Fruit fly (Drosophila melanogaster) whole organism, embryonic: Measurements from ENCODE around the gene Nost.
A peak's percentile ranks its signal among the peaks of the same experiment; 100 is the strongest.

Experiments
- Abd-B ChIP-seq: fragments of 200-800 bp; sonication (Bioruptor generic); optimal IDR thresholded peaks from 2 replicates; lab custom pipeline; 2018; ENCODE audit warnings: missing biosample characterization, mild to moderate bottlenecking, missing genetic modification characterization, moderate library complexity
- Atf3 ChIP-seq: fragments of 200-800 bp; sonication (Bioruptor generic); optimal IDR thresholded peaks from 3 replicates; lab custom pipeline; 2016; ENCODE audit warnings: missing biosample characterization, missing genetic modification characterization
- CG11247 ChIP-seq: fragments of 200-800 bp; sonication (Bioruptor generic); IDR thresholded peaks from 2 replicates; pipeline ENCODE4 v1.3.6; 2022; ENCODE audit warnings: missing biosample characterization, missing genetic modification characterization
- CG11456 ChIP-seq: fragments of 200-800 bp; sonication (Bioruptor generic); IDR thresholded peaks from 3 replicates; pipeline ENCODE4 v1.3.6; 2022; ENCODE audit warnings: missing biosample characterization, missing genetic modification characterization
- CG13624 ChIP-seq: fragments of 200-800 bp; sonication (Bioruptor generic); optimal IDR thresholded peaks from 2 replicates; lab custom pipeline; 2016; ENCODE audit warnings: missing biosample characterization, missing genetic modification characterization
- CG13894 ChIP-seq: fragments of 200-800 bp; sonication (Bioruptor generic); optimal IDR thresholded peaks from 3 replicates; lab custom pipeline; 2018; ENCODE audit warnings: missing biosample characterization, mild to moderate bottlenecking, missing genetic modification characterization, moderate library complexity
- CG14014 ChIP-seq: fragments of 200-800 bp; sonication (Bioruptor generic); IDR thresholded peaks from 2 replicates; pipeline ENCODE4 v1.3.6; 2022; ENCODE audit warnings: missing biosample characterization, missing genetic modification characterization
- CG15479 ChIP-seq: fragments of 200-800 bp; sonication (Bioruptor generic); optimal IDR thresholded peaks from 3 replicates; lab custom pipeline; 2019; ENCODE audit warnings: missing biosample characterization, mild to moderate bottlenecking, missing genetic modification characterization, moderate library complexity
- CG15514 ChIP-seq: fragments of 200-800 bp; sonication (Bioruptor generic); optimal IDR thresholded peaks from 3 replicates; lab custom pipeline; 2017; ENCODE audit warnings: missing biosample characterization, missing genetic modification characterization, mild to moderate bottlenecking, moderate library complexity, missing genetic modification reagents
- CG1602 ChIP-seq: fragments of 200-800 bp; sonication (Bioruptor generic); optimal IDR thresholded peaks from 3 replicates; lab custom pipeline; 2016; ENCODE audit warnings: missing biosample characterization, missing genetic modification characterization
- CG16813 ChIP-seq: fragments of 200-800 bp; sonication (Bioruptor generic); IDR thresholded peaks from 3 replicates; pipeline ENCODE4 v1.3.6; 2022; ENCODE audit warnings: missing biosample characterization, missing genetic modification characterization; ENCODE audit not compliant: partially characterized antibody
- CG17829 ChIP-seq: fragments of 200-800 bp; optimal IDR thresholded peaks from 2 replicates; lab custom pipeline; 2019; ENCODE audit warnings: missing biosample characterization, mild to moderate bottlenecking, missing genetic modification characterization, moderate library complexity
- CG18011 ChIP-seq: fragments of 200-800 bp; sonication (Bioruptor generic); optimal IDR thresholded peaks from 2 replicates; lab custom pipeline; 2017; ENCODE audit warnings: missing biosample characterization, missing genetic modification characterization, mild to moderate bottlenecking, moderate library complexity, missing genotype
- CG18262 ChIP-seq: fragments of 200-800 bp; optimal IDR thresholded peaks from 3 replicates; lab custom pipeline; 2019; ENCODE audit warnings: missing biosample characterization, mild to moderate bottlenecking, missing genetic modification characterization, moderate library complexity
- CG2202 ChIP-seq: fragments of 200-800 bp; sonication (Bioruptor generic); optimal IDR thresholded peaks from 2 replicates; lab custom pipeline; 2018; ENCODE audit warnings: missing biosample characterization, mild to moderate bottlenecking, missing genetic modification characterization
- CG2889 ChIP-seq: fragments of 200-800 bp; sonication (Bioruptor generic); IDR thresholded peaks from 3 replicates; pipeline ENCODE4 v1.3.6; 2022; ENCODE audit warnings: missing biosample characterization, missing genetic modification characterization
- CG3163 ChIP-seq: fragments of 200-800 bp; sonication (Bioruptor generic); optimal IDR thresholded peaks from 3 replicates; lab custom pipeline; 2016; ENCODE audit warnings: missing biosample characterization, missing genetic modification characterization
- CG34224 ChIP-seq: fragments of 200-800 bp; sonication (Bioruptor generic); IDR thresholded peaks from 3 replicates; pipeline ENCODE4 v1.3.6; 2022; ENCODE audit warnings: missing biosample characterization, missing genetic modification characterization; ENCODE audit not compliant: partially characterized antibody
- CG3847 ChIP-seq: fragments of 200-800 bp; sonication (Bioruptor generic); IDR thresholded peaks from 2 replicates; pipeline ENCODE4 v1.3.6; 2022; ENCODE audit warnings: missing biosample characterization, missing genetic modification characterization
- CG4360 ChIP-seq: fragments of 200-800 bp; sonication (Bioruptor generic); IDR thresholded peaks from 2 replicates; pipeline ENCODE4 v1.3.6; 2022; ENCODE audit warnings: missing biosample characterization, missing genetic modification characterization
- CG4854 ChIP-seq: fragments of 200-800 bp; sonication (Bioruptor generic); optimal IDR thresholded peaks from 2 replicates; lab custom pipeline; 2016; ENCODE audit warnings: missing biosample characterization, missing genetic modification characterization, inconsistent platforms
- CG7372 ChIP-seq: fragments of 200-800 bp; sonication (Bioruptor generic); IDR thresholded peaks from 2 replicates; pipeline ENCODE4 v1.3.6; 2022; ENCODE audit warnings: missing biosample characterization, missing genetic modification characterization
- CG8478 ChIP-seq: fragments of >200 bp; optimal IDR thresholded peaks from 2 replicates; lab custom pipeline; 2018
- CG9609 ChIP-seq: fragments of 200-800 bp; sonication (Bioruptor generic); optimal IDR thresholded peaks from 3 replicates; lab custom pipeline; 2016; ENCODE audit warnings: missing biosample characterization, missing genetic modification characterization
- Dip3 ChIP-seq: fragments of 200-800 bp; sonication (Bioruptor generic); optimal IDR thresholded peaks from 3 replicates; lab custom pipeline; 2016; ENCODE audit warnings: missing biosample characterization, missing genetic modification characterization
- Eip74EF ChIP-seq, 2 experiments: fragments of 200-800 bp in 1 of 2; fragments of >200 bp in 1 of 2; sonication (Bioruptor generic) in 1 of 2; optimal IDR thresholded peaks; 2 replicates each; lab custom pipeline; 2017 to 2019; ENCODE audit warnings: missing biosample characterization in 2 of 2, missing genetic modification characterization in 2 of 2, mild to moderate bottlenecking in 1 of 2, moderate library complexity in 1 of 2
- H2.0 ChIP-seq: fragments of 200-800 bp; sonication (Bioruptor generic); IDR thresholded peaks from 2 replicates; pipeline ENCODE4 v1.3.6; 2022; ENCODE audit warnings: missing biosample characterization, missing genetic modification characterization
- Hr39 ChIP-seq: fragments of >200 bp; optimal IDR thresholded peaks from 2 replicates; lab custom pipeline; 2017
- MTF-1 ChIP-seq: fragments of 200-800 bp; sonication (Bioruptor generic); optimal IDR thresholded peaks from 2 replicates; lab custom pipeline; 2018; ENCODE audit warnings: missing biosample characterization, mild to moderate bottlenecking, missing genetic modification characterization, borderline replicate concordance
- NC2α ChIP-seq: fragments of 200-800 bp; sonication (Bioruptor generic); optimal IDR thresholded peaks from 2 replicates; lab custom pipeline; 2016; ENCODE audit warnings: missing biosample characterization, missing genetic modification characterization
- Nf-YA ChIP-seq: fragments of 200-800 bp; sonication (Bioruptor generic); IDR thresholded peaks from 2 replicates; pipeline ENCODE4 v1.3.6; 2022; ENCODE audit warnings: missing biosample characterization, missing genetic modification characterization
- NfI ChIP-seq: fragments of 200-800 bp; sonication (Bioruptor generic); optimal IDR thresholded peaks from 3 replicates; lab custom pipeline; 2018; ENCODE audit warnings: missing biosample characterization, mild to moderate bottlenecking, missing genetic modification characterization, moderate library complexity
- Pdp1 ChIP-seq, 2 experiments: fragments of 200-800 bp; sonication (Bioruptor generic); optimal IDR thresholded peaks; 3 replicates each; lab custom pipeline; 2016; ENCODE audit warnings: missing biosample characterization in 2 of 2, missing genetic modification characterization in 2 of 2, mild to moderate bottlenecking in 1 of 2, moderate library complexity in 1 of 2
- Taf1 ChIP-seq: fragments of 200-800 bp; sonication (Bioruptor generic); IDR thresholded peaks from 2 replicates; pipeline ENCODE4 v1.3.6; 2022; ENCODE audit warnings: missing biosample characterization, missing genetic modification characterization
- aop ChIP-seq: fragments of 200-800 bp; sonication (Bioruptor generic); IDR thresholded peaks from 2 replicates; pipeline ENCODE4 v1.3.6; 2022; ENCODE audit warnings: missing biosample characterization, missing genetic modification characterization
- ato ChIP-seq: fragments of 200-800 bp; sonication (Bioruptor generic); IDR thresholded peaks from 2 replicates; pipeline ENCODE4 v1.3.6; 2022; ENCODE audit warnings: missing biosample characterization, missing genetic modification characterization; ENCODE audit not compliant: partially characterized antibody
- cato ChIP-seq: fragments of 200-800 bp; sonication (Bioruptor generic); optimal IDR thresholded peaks from 2 replicates; lab custom pipeline; 2016; ENCODE audit warnings: missing biosample characterization, missing genetic modification characterization, borderline replicate concordance
- grn ChIP-seq: fragments of 200-800 bp; sonication (Bioruptor generic); optimal IDR thresholded peaks from 3 replicates; lab custom pipeline; 2017; ENCODE audit warnings: missing biosample characterization, missing genetic modification characterization
- her ChIP-seq: fragments of 200-800 bp; sonication (Bioruptor generic); optimal IDR thresholded peaks from 2 replicates; lab custom pipeline; 2016; ENCODE audit warnings: missing biosample characterization, missing genetic modification characterization
- inv ChIP-seq: fragments of 200-800 bp; sonication (Bioruptor generic); IDR thresholded peaks from 2 replicates; pipeline ENCODE4 v1.3.6; 2022; ENCODE audit warnings: missing biosample characterization, missing genetic modification characterization; ENCODE audit not compliant: partially characterized antibody
- lilli ChIP-seq: fragments of 200-800 bp; sonication (Bioruptor generic); optimal IDR thresholded peaks from 3 replicates; lab custom pipeline; 2016; ENCODE audit warnings: missing biosample characterization, missing genetic modification characterization
- odd ChIP-seq: fragments of 200-800 bp; sonication (Bioruptor generic); optimal IDR thresholded peaks from 2 replicates; lab custom pipeline; 2017; ENCODE audit warnings: missing biosample characterization, mild to moderate bottlenecking, missing genetic modification characterization
- pros ChIP-seq: fragments of 200-800 bp; sonication (Bioruptor generic); optimal IDR thresholded peaks from 3 replicates; lab custom pipeline; 2019; ENCODE audit warnings: missing biosample characterization, mild to moderate bottlenecking, missing genetic modification characterization, moderate library complexity
- pzg ChIP-seq: fragments of 200-800 bp; sonication (Bioruptor generic); optimal IDR thresholded peaks from 3 replicates; lab custom pipeline; 2018; ENCODE audit warnings: missing biosample characterization, mild to moderate bottlenecking, missing genetic modification characterization, moderate library complexity
- ranshi ChIP-seq: fragments of 200-800 bp; sonication (Bioruptor generic); IDR thresholded peaks from 2 replicates; pipeline ENCODE4 v1.3.6; 2022; ENCODE audit warnings: missing biosample characterization, missing genetic modification characterization
- salm ChIP-seq: fragments of 200-800 bp; sonication (Bioruptor generic); optimal IDR thresholded peaks from 2 replicates; lab custom pipeline; 2018; ENCODE audit warnings: missing biosample characterization, mild to moderate bottlenecking, missing genetic modification characterization
- seq ChIP-seq: fragments of 200-800 bp; sonication (Bioruptor generic); IDR thresholded peaks from 2 replicates; pipeline ENCODE4 v1.3.6; 2022; ENCODE audit warnings: missing biosample characterization, missing genetic modification characterization
- sim ChIP-seq: fragments of 200-800 bp; sonication (Bioruptor generic); IDR thresholded peaks from 2 replicates; pipeline ENCODE4 v1.3.6; 2022; ENCODE audit warnings: missing biosample characterization, missing genetic modification characterization
- ssp ChIP-seq: fragments of 200-800 bp; sonication (Bioruptor generic); IDR thresholded peaks from 2 replicates; pipeline ENCODE4 v1.3.6; 2022; ENCODE audit warnings: missing biosample characterization, missing genetic modification characterization
- vfl ChIP-seq: fragments of 200-800 bp; sonication (Bioruptor generic); optimal IDR thresholded peaks from 2 replicates; lab custom pipeline; 2016; ENCODE audit warnings: missing biosample characterization, missing genetic modification characterization
- yki ChIP-seq: fragments of >200 bp; optimal IDR thresholded peaks from 3 replicates; lab custom pipeline; 2018

Gene Nost

dm6 chrX:9080962-9081361 is 51.0 kb downstream of the Nost start, which contains the start of the genes CG7246 and HP1b (continued):
- TF ChIP-seq vfl (GFP tag; lab: Kevin White, UChicago) (peak; percentile 44), ssp (GFP tag; lab: Robert Waterston, UW) (peak; percentile 64), pros (GFP tag; lab: Kevin White, UChicago) (no peak), CG4360 (GFP tag; lab: Robert Waterston, UW) (peak; percentile 38; the same call in 1 of the 2 replicates), Taf1 (peak; percentile 46; the same call in 1 of the 2 replicates), Hr39 (lab: Kevin White, UChicago) (no peak), MTF-1 (GFP tag; lab: Kevin White, UChicago) (no peak), yki (lab: Kevin White, UChicago) (no peak), CG18011 (GFP tag; lab: Kevin White, UChicago) (peak; percentile 38), NfI (peak; percentile 62), pzg (GFP tag; lab: Kevin White, UChicago) (peak; percentile 40), Atf3 (GFP tag; lab: Kevin White, UChicago) (peak; percentile 0), CG34224 (GFP tag; lab: Robert Waterston, UW) (peak; percentile 75), CG9609 (GFP tag; lab: Kevin White, UChicago) (peak; percentile 46), CG13624 (peak; percentile 33), ranshi (GFP tag; lab: Robert Waterston, UW) (peak; percentile 65; the same call in 1 of the 2 replicates), inv (GFP tag; lab: Robert Waterston, UW) (peak; percentile 52; the same call in 1 of the 2 replicates), Eip74EF (GFP tag; optimal IDR thresholded peaks at IDR 0.05; lab: Kevin White, UChicago) (no peak), CG15514 (peak; percentile 77), odd (peak; percentile 16), CG3163 (GFP tag; lab: Kevin White, UChicago) (no peak), CG8478 (lab: Kevin White, UChicago) (no peak), CG17829 (peak; percentile 81), H2.0 (GFP tag; lab: Robert Waterston, UW) (peak; percentile 63), Nf-YA (GFP tag; lab: Robert Waterston, UW) (peak; percentile 72), CG18262 (tag; lab: Kevin White, UChicago) (peak; percentile 69), CG2889 (GFP tag; lab: Robert Waterston, UW) (peak; percentile 56; the same call in 2 of the 3 replicates), CG2202 (tag; lab: Kevin White, UChicago) (peak; percentile 32), CG11247 (GFP tag; lab: Robert Waterston, UW) (peak; percentile 71), Pdp1 (GFP tag; optimal IDR thresholded peaks at IDR 0.05; lab: Kevin White, UChicago) (peak; percentile 55 to 56), aop (GFP tag; lab: Robert Waterston, UW) (no peak), lilli (GFP tag; lab: Kevin White, UChicago) (peak; percentile 79), CG11456 (GFP tag; lab: Robert Waterston, UW) (peak; percentile 67; the same call in 1 of the 3 replicates), salm (tag; lab: Kevin White, UChicago) (no peak), NC2α (GFP tag; lab: Kevin White, UChicago) (no peak), CG3847 (GFP tag; lab: Robert Waterston, UW) (peak; percentile 60), CG16813 (peak; percentile 71), sim (GFP tag; lab: Robert Waterston, UW) (no peak), her (GFP tag; lab: Kevin White, UChicago) (no peak), Dip3 (peak; percentile 47), CG14014 (GFP tag; lab: Robert Waterston, UW) (peak; percentile 75), CG7372 (peak; percentile 61; the same call in 1 of the 2 replicates), seq (GFP tag; lab: Robert Waterston, UW) (0 out of 2 replicates have a peak, but pooled peaks have one; percentile 34), CG1602 (GFP tag; lab: Kevin White, UChicago) (peak; percentile 45), CG13894 (peak; percentile 59), cato (GFP tag; lab: Kevin White, UChicago) (peak; percentile 43), CG15479 (GFP tag; lab: Kevin White, UChicago) (no peak), ato (peak; percentile 57; the same call in 1 of the 2 replicates), Abd-B (GFP tag; lab: Kevin White, UChicago) (peak; percentile 72), CG4854 (GFP tag; lab: Kevin White, UChicago) (peak; percentile 38), grn (no peak)
